Worm (Caenorhabditis elegans) whole organism, L1 larva: ENCODE measurements around the gene K07F5.15.
"Not testable (repeated sequence)": the region's sequence is repeated elsewhere in the genome, so short reads cannot be mapped to it uniquely, and the experiment has no call there.

Experiments used
- F16B12.6 ChIP-seq: fragments of 150-350 bp; optimal IDR thresholded peaks from 2 replicates; lab custom pipeline; 2014; ENCODE audit warnings: missing biosample characterization, missing genetic modification characterization
- Y116A8C.19 ChIP-seq: sonication (generic microtip); optimal IDR thresholded peaks from 2 replicates; lab custom pipeline; 2016; ENCODE audit warnings: missing compliant biosample characterization, missing genetic modification characterization, borderline replicate concordance
- aly-2 ChIP-seq: fragments of 150-350 bp; optimal IDR thresholded peaks from 2 replicates; lab custom pipeline; 2014; ENCODE audit warnings: missing biosample characterization, missing genetic modification characterization
- ama-1 ChIP-seq: fragments of 150-350 bp; optimal IDR thresholded peaks from 2 replicates; lab custom pipeline; 2014
- ceh-63 ChIP-seq: fragments of 200-800 bp; sonication (Bioruptor generic); optimal IDR thresholded peaks from 2 replicates; lab custom pipeline; 2018; ENCODE audit warnings: mild to moderate bottlenecking, missing genetic modification characterization, missing compliant biosample characterization
- ceh-82 ChIP-seq, 3 experiments: fragments of 150-350 bp in 1 of 3; sonication (generic microtip) in 2 of 3; optimal IDR thresholded peaks; 2 replicates each; lab custom pipeline; 2014 to 2017; ENCODE audit warnings: missing biosample characterization in 3 of 3, missing genetic modification characterization in 3 of 3
- ceh-88 ChIP-seq: fragments of 200-800 bp; sonication (Bioruptor generic); IDR thresholded peaks from 2 replicates; pipeline ENCODE4 v1.3.6; 2022; ENCODE audit warnings: missing genetic modification characterization, missing compliant biosample characterization
- dpl-1 ChIP-seq, 3 experiments: fragments of 150-350 bp in 2 of 3; sonication (generic microtip) in 1 of 3; optimal IDR thresholded peaks; 2 replicates each; lab custom pipeline; 2014 to 2017; ENCODE audit warnings: missing biosample characterization in 3 of 3, missing genetic modification characterization in 3 of 3, missing genetic modification reagents in 3 of 3
- efl-1 ChIP-seq, 4 experiments: fragments of 150-350 bp; optimal IDR thresholded peaks in 3 of 4; peaks in 1 of 4; 1 replicate in 1 of 4; 2 replicates in 3 of 4; lab custom pipeline; 2014; ENCODE audit warnings: missing biosample characterization in 2 of 4, missing genetic modification characterization in 2 of 4, missing genetic modification reagents in 2 of 4
- egl-13 ChIP-seq: sonication (generic microtip); optimal IDR thresholded peaks from 2 replicates; lab custom pipeline; 2016; ENCODE audit warnings: missing genotype, missing genetic modification reagents, missing genetic modification characterization, missing compliant biosample characterization
- ets-5 ChIP-seq: fragments of 200-800 bp; sonication (Bioruptor generic); IDR thresholded peaks from 2 replicates; pipeline ENCODE4 v1.3.6; 2022; ENCODE audit warnings: missing genetic modification characterization, missing compliant biosample characterization
- fkh-10 ChIP-seq: sonication (generic microtip); optimal IDR thresholded peaks from 2 replicates; lab custom pipeline; 2017; ENCODE audit warnings: missing biosample characterization, missing genetic modification reagents, missing genetic modification characterization
- fkh-4 ChIP-seq: sonication (generic microtip); optimal IDR thresholded peaks from 2 replicates; lab custom pipeline; 2016; ENCODE audit warnings: missing compliant biosample characterization, missing genetic modification characterization, borderline replicate concordance
- hpl-2 ChIP-seq: fragments of 150-350 bp; optimal IDR thresholded peaks from 2 replicates; lab custom pipeline; 2014; ENCODE audit warnings: missing biosample characterization, missing genetic modification reagents, missing genetic modification characterization
- irx-1 ChIP-seq: sonication (generic microtip); optimal IDR thresholded peaks from 2 replicates; lab custom pipeline; 2016; ENCODE audit warnings: missing genetic modification characterization, missing compliant biosample characterization
- lin-14 ChIP-seq: fragments of 200-800 bp; sonication (Bioruptor generic); optimal IDR thresholded peaks from 2 replicates; lab custom pipeline; 2018; ENCODE audit warnings: mild to moderate bottlenecking, missing genetic modification characterization, moderate library complexity, missing compliant biosample characterization
- lin-15B ChIP-seq: fragments of 150-350 bp; sonication (generic microtip); optimal IDR thresholded peaks from 3 replicates; lab custom pipeline; 2014; ENCODE audit warnings: missing biosample characterization, missing genetic modification characterization
- lin-35 ChIP-seq, 2 experiments: fragments of 150-350 bp; optimal IDR thresholded peaks; 2 replicates each; lab custom pipeline; 2014; ENCODE audit warnings: missing biosample characterization in 2 of 2, missing genetic modification characterization in 2 of 2, missing genetic modification reagents in 2 of 2
- lir-3 ChIP-seq: sonication (generic microtip); optimal IDR thresholded peaks from 2 replicates; lab custom pipeline; 2016; ENCODE audit warnings: mild to moderate bottlenecking, missing genetic modification characterization, moderate library complexity, missing compliant biosample characterization; ENCODE audit not compliant: poor library complexity
- lsy-2 ChIP-seq, 2 experiments: fragments of 150-350 bp; optimal IDR thresholded peaks; 2 replicates each; lab custom pipeline; 2014; ENCODE audit warnings: missing biosample characterization in 2 of 2, missing genetic modification characterization in 2 of 2
- mab-9 ChIP-seq: fragments of 200-800 bp; sonication (Bioruptor generic); IDR thresholded peaks from 2 replicates; pipeline ENCODE4 v1.3.6; 2022; ENCODE audit warnings: missing genetic modification reagents, missing genetic modification characterization, missing compliant biosample characterization
- mdl-1 ChIP-seq, 2 experiments: fragments of 150-350 bp; optimal IDR thresholded peaks; 2 replicates each; lab custom pipeline; 2014 to 2017; ENCODE audit warnings: missing biosample characterization in 2 of 2, missing genetic modification characterization in 2 of 2, inconsistent platforms in 1 of 2
- mef-2 ChIP-seq: fragments of 150-350 bp; optimal IDR thresholded peaks from 2 replicates; lab custom pipeline; 2014; ENCODE audit warnings: missing biosample characterization, missing genetic modification characterization
- mep-1 ChIP-seq: fragments of 150-350 bp; optimal IDR thresholded peaks from 2 replicates; lab custom pipeline; 2014; ENCODE audit warnings: missing biosample characterization, missing genetic modification characterization
- nhr-20 ChIP-seq: sonication (generic microtip); optimal IDR thresholded peaks from 2 replicates; lab custom pipeline; 2016; ENCODE audit warnings: mild to moderate bottlenecking, missing genetic modification characterization, missing compliant biosample characterization
- nhr-237 ChIP-seq: fragments of 150-350 bp; optimal IDR thresholded peaks from 2 replicates; lab custom pipeline; 2014; ENCODE audit warnings: missing biosample characterization, missing genetic modification characterization
- nhr-71 ChIP-seq: sonication (generic microtip); optimal IDR thresholded peaks from 2 replicates; lab custom pipeline; 2016; ENCODE audit warnings: mild to moderate bottlenecking, missing genetic modification characterization, moderate library complexity, missing compliant biosample characterization
- nhr-90 ChIP-seq: sonication (generic microtip); optimal IDR thresholded peaks from 2 replicates; lab custom pipeline; 2016; ENCODE audit warnings: mild to moderate bottlenecking, missing genetic modification characterization, missing compliant biosample characterization; ENCODE audit not compliant: poor library complexity
- pax-3 ChIP-seq: fragments of 200-800 bp; sonication (Bioruptor generic); optimal IDR thresholded peaks from 2 replicates; lab custom pipeline; 2018; ENCODE audit warnings: mild to moderate bottlenecking, missing genetic modification characterization, moderate library complexity, missing compliant biosample characterization
- skn-1 ChIP-seq: fragments of 150-350 bp; optimal IDR thresholded peaks from 2 replicates; lab custom pipeline; 2014; ENCODE audit warnings: missing biosample characterization, missing genetic modification characterization
- snpc-4 ChIP-seq: fragments of 150-350 bp; optimal IDR thresholded peaks from 2 replicates; lab custom pipeline; 2014; ENCODE audit warnings: missing biosample characterization, missing genetic modification characterization
- snu-23 ChIP-seq: sonication (generic microtip); optimal IDR thresholded peaks from 2 replicates; lab custom pipeline; 2016; ENCODE audit warnings: missing genetic modification characterization, missing compliant biosample characterization
- sptf-1 ChIP-seq: fragments of 150-350 bp; optimal IDR thresholded peaks from 2 replicates; lab custom pipeline; 2014; ENCODE audit warnings: missing biosample characterization, missing genetic modification characterization
- sup-37 ChIP-seq: fragments of 200-800 bp; sonication (Bioruptor generic); optimal IDR thresholded peaks from 2 replicates; lab custom pipeline; 2018; ENCODE audit warnings: mild to moderate bottlenecking, missing genetic modification characterization, missing compliant biosample characterization
- tbx-2 ChIP-seq: sonication (generic microtip); optimal IDR thresholded peaks from 2 replicates; lab custom pipeline; 2016; ENCODE audit warnings: missing genetic modification characterization, missing compliant biosample characterization
- unc-130 ChIP-seq: fragments of 150-350 bp; optimal IDR thresholded peaks from 2 replicates; lab custom pipeline; 2017; ENCODE audit warnings: missing biosample characterization, missing genetic modification characterization, inconsistent platforms
- unc-30 ChIP-seq: sonication (generic microtip); optimal IDR thresholded peaks from 2 replicates; lab custom pipeline; 2017; ENCODE audit warnings: missing biosample characterization, missing genetic modification characterization
- unc-62 ChIP-seq: fragments of 150-350 bp; optimal IDR thresholded peaks from 2 replicates; lab custom pipeline; 2014; ENCODE audit warnings: missing biosample characterization, missing genetic modification reagents, missing genetic modification characterization
- unc-86 ChIP-seq: sonication (generic microtip); optimal IDR thresholded peaks from 2 replicates; lab custom pipeline; 2016; ENCODE audit warnings: missing genetic modification characterization, missing compliant biosample characterization
- xbp-1 ChIP-seq: sonication (generic microtip); optimal IDR thresholded peaks from 2 replicates; lab custom pipeline; 2016; ENCODE audit warnings: missing genetic modification characterization, missing compliant biosample characterization
- ztf-11 ChIP-seq, 2 experiments: sonication (generic microtip); optimal IDR thresholded peaks; 2 replicates each; lab custom pipeline; 2016 to 2017; ENCODE audit warnings: missing genetic modification characterization in 2 of 2, missing biosample characterization in 1 of 2, missing compliant biosample characterization in 1 of 2

The K07F5.15 gene

DNA sequence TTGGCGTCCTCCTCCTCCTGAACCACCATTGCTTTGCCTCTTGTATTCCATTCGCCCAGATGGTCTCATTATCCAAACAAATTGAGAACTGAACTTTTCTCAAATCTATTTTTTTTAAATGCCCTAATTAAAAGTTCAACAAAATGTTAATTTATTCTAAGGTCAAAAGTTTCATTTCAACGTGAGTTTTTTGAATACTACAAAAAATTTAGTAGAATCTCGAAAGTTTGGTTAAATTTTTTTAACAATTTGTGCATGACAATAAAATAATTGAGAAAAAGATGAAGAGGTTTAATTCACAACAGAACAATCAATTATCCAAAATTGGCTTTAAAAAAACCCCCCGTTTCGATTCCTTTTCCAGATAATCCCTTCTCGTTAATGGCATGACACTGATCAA, 27.1 kb downstream of the K07F5.15 start, which contains the start of gene F32B6.4:
Gene F32B6.4 (minus strand): TSS at position 101 of the 400 bp plus-strand sequence.
- TF ChIP-seq ztf-11 (tag; optimal IDR thresholded peaks at IDR 0.05; lab: Kevin White, UChicago) (no peak), xbp-1 (tag; lab: Kevin White, UChicago) (no peak), tbx-2 (tag; lab: Kevin White, UChicago) (no peak), F16B12.6 (tag; lab: Kevin White, UChicago) (no peak)

DNA sequence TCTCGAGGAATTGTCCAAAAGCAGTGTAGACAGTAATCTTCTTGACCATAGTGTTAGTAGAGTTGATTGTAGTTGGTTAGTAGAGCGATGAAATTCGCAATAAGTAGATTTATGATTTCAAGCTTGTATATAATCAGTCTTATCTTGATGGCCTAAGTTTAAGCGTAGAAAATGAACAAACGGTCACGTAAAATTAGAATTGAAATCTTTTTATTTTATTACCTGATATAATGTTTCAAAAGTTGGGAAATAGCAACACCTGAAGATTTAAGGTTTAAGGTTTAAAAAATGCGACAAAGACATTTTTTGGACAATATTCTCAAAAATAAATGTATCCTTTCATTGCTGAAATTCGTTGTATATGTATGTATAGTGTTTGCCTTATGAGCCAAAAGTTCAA, 28.8 kb downstream of the K07F5.15 start, which contains the start of gene sss-1:
Gene sss-1 (minus strand): TSS at position 101 of the 400 bp plus-strand sequence.
- not testable (repeated sequence) for TF ChIP-seq unc-86 (tag; lab: Kevin White, UChicago); nhr-237 (tag; lab: Kevin White, UChicago); ama-1 (lab: Kevin White, UChicago)
- TF ChIP-seq, all 84 proteins: peak for 0; not testable (repeated sequence) for 84

DNA sequence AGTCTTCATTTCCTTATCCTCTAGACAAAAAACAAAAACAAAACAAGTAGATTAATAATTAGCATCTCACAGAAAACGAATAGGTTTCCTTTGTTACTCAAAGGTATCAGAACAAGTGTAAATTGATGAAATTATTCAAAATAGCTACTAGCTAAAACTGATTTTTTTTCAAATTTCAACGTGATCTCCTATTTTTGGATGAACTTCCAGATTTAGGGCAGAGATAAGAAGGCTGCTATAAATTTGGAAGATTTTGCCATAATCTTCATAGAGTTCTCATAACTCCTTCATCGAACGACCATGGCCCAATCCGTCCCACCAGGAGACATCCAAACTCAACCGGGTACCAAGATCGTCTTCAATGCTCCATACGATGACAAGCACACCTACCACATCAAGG, 29.5 kb downstream of the K07F5.15 start, which contains the start of gene msp-77:
Gene msp-77 (plus strand): TSS at position 301 of the 400 bp plus-strand sequence.
- not testable (repeated sequence) for TF ChIP-seq mab-9; egl-13 (tag; lab: Kevin White, UChicago); ceh-88 (GFP tag; lab: Robert Waterston, UW)

DNA sequence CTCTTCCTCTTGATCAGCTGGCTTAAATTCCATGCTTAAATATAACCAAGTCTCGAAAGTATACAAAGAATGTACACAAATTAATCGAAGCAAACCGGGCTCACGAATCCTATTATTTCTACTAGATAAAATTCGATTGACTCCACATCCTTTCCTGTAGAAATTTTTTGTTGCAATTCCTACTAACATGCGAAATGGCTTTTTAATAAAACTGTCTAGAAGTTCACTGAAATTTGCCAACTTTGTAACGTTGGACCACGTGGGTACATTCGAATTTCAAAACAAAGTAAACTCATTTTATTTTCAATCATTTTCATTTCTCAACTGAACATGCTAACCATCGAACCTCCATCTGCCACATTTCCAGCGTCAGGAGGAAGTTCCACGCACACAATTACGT, 30.2 kb downstream of the K07F5.15 start, which contains the start of gene ssp-32:
Gene ssp-32 (plus strand): TSS at position 301 of the 400 bp plus-strand sequence.
- TF ChIP-seq mep-1 (tag; lab: Kevin White, UChicago) (no peak), nhr-71 (tag; lab: Kevin White, UChicago) (no peak), ceh-63 (GFP tag; lab: Kevin White, UChicago) (no peak), lin-15B (tag; lab: Kevin White, UChicago) (no peak), skn-1 (tag; lab: Kevin White, UChicago) (no peak), mef-2 (tag; lab: Kevin White, UChicago) (no peak), snpc-4 (tag; lab: Kevin White, UChicago) (no peak), hpl-2 (no peak), mdl-1 (tag; optimal IDR thresholded peaks at IDR 0.05; lab: Kevin White, UChicago) (no peak), unc-30 (no peak), sup-37 (GFP tag; lab: Kevin White, UChicago) (no peak), pax-3 (tag; lab: Kevin White, UChicago) (no peak), aly-2 (tag; lab: Kevin White, UChicago) (no peak), nhr-20 (tag; lab: Kevin White, UChicago) (no peak), F16B12.6 (tag; lab: Kevin White, UChicago) (no peak), fkh-4 (tag; lab: Kevin White, UChicago) (no peak)
- TF ChIP-seq, all 84 proteins: peak for 0

DNA sequence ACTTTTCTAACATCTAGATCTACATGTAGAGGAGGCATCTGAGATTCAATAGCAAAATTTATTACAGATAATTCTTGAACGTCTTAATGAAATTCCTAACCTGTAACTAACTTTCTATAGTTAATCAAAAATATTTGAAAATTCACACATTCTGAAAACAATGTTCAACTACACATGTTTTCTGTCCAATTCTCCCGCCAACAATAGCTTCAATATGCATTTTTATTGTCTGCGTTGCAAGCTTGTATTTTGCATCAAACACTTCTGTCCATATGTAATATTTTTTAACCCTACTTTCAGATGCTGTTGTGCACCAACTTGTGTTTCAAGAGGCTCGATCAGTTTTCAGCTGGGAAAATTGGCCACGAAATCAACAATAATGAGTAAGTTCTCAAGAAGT, 33.8 kb downstream of the K07F5.15 start, which contains the start of gene tbc-3:
Gene tbc-3 (plus strand): TSS at position 301 of the 400 bp plus-strand sequence.
- no peak for TF ChIP-seq lsy-2 (tag; optimal IDR thresholded peaks at IDR 0.05; lab: Kevin White, UChicago)
- no peak for TF ChIP-seq hpl-2
- no peak for TF ChIP-seq irx-1 (tag; lab: Kevin White, UChicago)
- no peak for TF ChIP-seq efl-1 (optimal IDR thresholded peaks at IDR 0.05; lab: Kevin White, UChicago)
- peak in 1 of 2 experiments; percentile 21 for TF ChIP-seq efl-1 (GFP tag; optimal IDR thresholded peaks at IDR 0.05 in 1 of 2; lab: Kevin White, UChicago)
- no peak for TF ChIP-seq aly-2 (tag; lab: Kevin White, UChicago)
- no peak for TF ChIP-seq Y116A8C.19
- no peak for TF ChIP-seq lir-3
- no peak for TF ChIP-seq nhr-90 (tag; lab: Kevin White, UChicago)
- no peak for TF ChIP-seq F16B12.6 (tag; lab: Kevin White, UChicago)

DNA sequence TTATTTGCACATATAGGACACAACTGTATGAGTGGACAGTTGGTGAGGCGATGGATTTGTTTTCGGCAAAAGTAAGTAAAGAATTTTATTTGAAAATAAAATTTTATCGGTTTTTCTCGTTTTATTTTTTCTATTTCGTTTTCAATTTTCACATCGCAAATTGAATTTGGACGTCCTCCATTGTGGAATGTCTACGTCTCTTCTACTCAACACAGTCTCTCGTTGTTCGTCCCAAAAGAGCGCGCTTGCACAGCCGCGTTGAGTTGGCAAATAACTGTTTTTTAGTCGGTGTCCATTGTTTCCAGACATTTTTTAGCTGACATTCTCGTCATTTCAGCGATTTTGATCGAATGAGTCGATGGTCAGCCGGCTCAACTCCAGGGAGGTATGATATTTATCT, 34.3 kb downstream of the K07F5.15 start:
- no peak for TF ChIP-seq ama-1 (lab: Kevin White, UChicago)
- TF ChIP-seq fkh-10 (GFP tag; lab: Kevin White, UChicago): peak; percentile 14
- peak; percentile 13 to 42 (median 31) for TF ChIP-seq dpl-1 (GFP tag; optimal IDR thresholded peaks at IDR 0.05; lab: Kevin White, UChicago)
- TF ChIP-seq unc-86 (tag; lab: Kevin White, UChicago): no peak
- TF ChIP-seq ets-5 (GFP tag; lab: Robert Waterston, UW): no peak
- peak; percentile 19 for TF ChIP-seq mep-1 (tag; lab: Kevin White, UChicago)
- TF ChIP-seq sptf-1: no peak
- peak in 1 of 3 experiments; percentile 7 for TF ChIP-seq ceh-82 (tag; optimal IDR thresholded peaks at IDR 0.05; lab: Kevin White, UChicago)
- peak; percentile 10 to 66 for TF ChIP-seq lin-35 (GFP tag; optimal IDR thresholded peaks at IDR 0.05; lab: Kevin White, UChicago)
- peak; percentile 62 for TF ChIP-seq lin-14 (GFP tag; lab: Kevin White, UChicago)
- TF ChIP-seq efl-1 (optimal IDR thresholded peaks at IDR 0.05; lab: Kevin White, UChicago): peak; percentile 34 to 45
- TF ChIP-seq efl-1 (GFP tag; optimal IDR thresholded peaks at IDR 0.05 in 1 of 2; lab: Kevin White, UChicago): peak; percentile 37 to 93
- TF ChIP-seq unc-130 (tag; lab: Kevin White, UChicago): no peak
- TF ChIP-seq lin-15B (tag; lab: Kevin White, UChicago): no peak
- no peak for TF ChIP-seq snu-23 (GFP tag; lab: Kevin White, UChicago)
- TF ChIP-seq unc-62 (GFP tag; lab: Kevin White, UChicago): no peak
- TF ChIP-seq tbx-2 (tag; lab: Kevin White, UChicago): no peak
